Fruit fly (Drosophila melanogaster): ENCODE data around the gene cin.

cin gene

DNA sequence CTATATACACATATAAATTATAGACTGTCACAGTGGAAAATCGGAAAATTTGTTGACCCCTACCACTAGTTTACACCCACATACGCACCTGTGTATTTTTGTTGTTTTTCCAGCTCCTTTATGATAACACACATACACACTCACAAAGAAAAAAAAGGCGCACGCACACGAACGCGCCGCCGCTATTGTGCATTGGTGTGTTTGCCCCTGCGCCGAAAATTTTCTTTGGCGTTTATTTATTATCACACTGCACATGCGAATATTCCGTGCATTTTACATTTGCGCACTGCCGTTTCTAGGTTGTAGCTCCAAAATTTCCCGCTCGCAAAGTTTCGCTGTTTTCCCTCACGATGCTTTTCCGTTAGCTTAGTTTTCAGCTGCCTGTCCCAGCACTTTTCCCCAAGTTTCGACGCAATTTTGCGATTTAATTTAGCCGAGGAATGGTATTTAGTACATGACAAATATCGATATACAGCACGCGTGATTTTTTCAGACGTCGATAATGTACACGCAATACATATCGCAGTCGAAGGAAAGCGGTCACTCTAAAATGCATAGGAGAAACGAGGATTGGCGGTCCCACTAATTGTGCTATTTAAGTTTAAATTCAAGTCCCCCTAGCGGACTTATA, 23.7 kb downstream of the cin start, which contains the start of the genes CG3777 and ewg (continued):
- TF ChIP-seq CG7786 (GFP tag; optimal IDR thresholded peaks at IDR 0.05): no peak
- peak; percentile 77 for TF ChIP-seq sqz (GFP tag; optimal IDR thresholded peaks at IDR 0.05)
- no peak for TF ChIP-seq CG18262 (tag; optimal IDR thresholded peaks at IDR 0.05)
- no peak for TF ChIP-seq jing (GFP tag; optimal IDR thresholded peaks at IDR 0.05)
- no peak for TF ChIP-seq ci (GFP tag; IDR thresholded peaks at IDR 0.05)
- TF ChIP-seq CG12236 (GFP tag; optimal IDR thresholded peaks at IDR 0.05): no peak
- TF ChIP-seq wor (GFP tag; IDR thresholded peaks at IDR 0.05): no peak
- no peak for TF ChIP-seq emc (GFP tag; optimal IDR thresholded peaks at IDR 0.05)
- no peak for TF ChIP-seq CG6813 (GFP tag; optimal IDR thresholded peaks at IDR 0.05)
- no peak; the same call in 1 of the 2 replicates for TF ChIP-seq CG3847 (GFP tag; IDR thresholded peaks at IDR 0.05)
- no peak for TF ChIP-seq CG16815 (GFP tag; optimal IDR thresholded peaks at IDR 0.05)
- peak; percentile 94 for TF ChIP-seq HLH4C (GFP tag; IDR thresholded peaks at IDR 0.05; ENCODE audit: partially characterized antibody)
- peak; percentile 87 for TF ChIP-seq cg (GFP tag; optimal IDR thresholded peaks at IDR 0.05)
- no peak for TF ChIP-seq slbo (GFP tag; IDR thresholded peaks at IDR 0.05)
- TF ChIP-seq Atf6 (GFP tag; IDR thresholded peaks at IDR 0.05): no peak
- no peak for TF ChIP-seq Bdp1 (GFP tag; optimal IDR thresholded peaks at IDR 0.05)
- no peak for TF ChIP-seq ash1 (GFP tag; optimal IDR thresholded peaks at IDR 0.05)
- TF ChIP-seq Rfx (GFP tag; IDR thresholded peaks at IDR 0.05): no peak; the same call in 1 of the 2 replicates
- peak; percentile 97 for TF ChIP-seq inv (GFP tag; IDR thresholded peaks at IDR 0.05; ENCODE audit: partially characterized antibody)
- TF ChIP-seq tll (GFP tag; optimal IDR thresholded peaks at IDR 0.05): no peak
- peak; percentile 16 for TF ChIP-seq CG3163 (GFP tag; optimal IDR thresholded peaks at IDR 0.05)
- no peak for TF ChIP-seq bowl (GFP tag; IDR thresholded peaks at IDR 0.05)
- TF ChIP-seq unpg (GFP tag; optimal IDR thresholded peaks at IDR 0.05): no peak
- TF ChIP-seq danr (GFP tag; IDR thresholded peaks at IDR 0.05): no peak
- TF ChIP-seq CG9817 (tag; optimal IDR thresholded peaks at IDR 0.05): no peak
- peak; percentile 66 for TF ChIP-seq HmgZ (tag; optimal IDR thresholded peaks at IDR 0.05)
- no peak for TF ChIP-seq CG10565 (GFP tag; optimal IDR thresholded peaks at IDR 0.05)
- TF ChIP-seq kah (GFP tag; optimal IDR thresholded peaks at IDR 0.05): no peak
- peak; percentile 93 for TF ChIP-seq nerfin-2 (GFP tag; IDR thresholded peaks at IDR 0.05; ENCODE audit: partially characterized antibody)
- peak; percentile 27 for TF ChIP-seq CG11504 (tag; optimal IDR thresholded peaks at IDR 0.05)
- no peak for TF ChIP-seq CG9609 (GFP tag; optimal IDR thresholded peaks at IDR 0.05)
- no peak for TF ChIP-seq nau (GFP tag; optimal IDR thresholded peaks at IDR 0.05)
- TF ChIP-seq B-H2 (GFP tag; optimal IDR thresholded peaks at IDR 0.05): peak; percentile 25
- TF ChIP-seq CG7963 (GFP tag; IDR thresholded peaks at IDR 0.05; ENCODE audit: partially characterized antibody): peak; percentile 95
- peak; percentile 68 for TF ChIP-seq CG33213 (GFP tag; optimal IDR thresholded peaks at IDR 0.05)
- no peak for TF ChIP-seq chif (GFP tag; optimal IDR thresholded peaks at IDR 0.05)
- TF ChIP-seq CTCF (GFP tag; optimal IDR thresholded peaks at IDR 0.05): peak; percentile 70
- no peak for TF ChIP-seq gcm2 (GFP tag; optimal IDR thresholded peaks at IDR 0.05)
- TF ChIP-seq CG18599 (GFP tag; optimal IDR thresholded peaks at IDR 0.05): no peak
- TF ChIP-seq HHEX (GFP tag; optimal IDR thresholded peaks at IDR 0.05): no peak
- TF ChIP-seq CG2875 (GFP tag; optimal IDR thresholded peaks at IDR 0.05): no peak
- TF ChIP-seq CG14710 (tag; optimal IDR thresholded peaks at IDR 0.05): peak; percentile 69
- TF ChIP-seq CG13296 (GFP tag; optimal IDR thresholded peaks at IDR 0.05): no peak
- TF ChIP-seq CG42726 (GFP tag; IDR thresholded peaks at IDR 0.05; ENCODE audit: partially characterized antibody): peak; percentile 98; the same call in 1 of the 2 replicates
- no peak for TF ChIP-seq H15 (GFP tag; IDR thresholded peaks at IDR 0.05)
- TF ChIP-seq unc-4 (GFP tag; IDR thresholded peaks at IDR 0.05; ENCODE audit: partially characterized antibody): peak; percentile 91
